Worm (Caenorhabditis elegans) whole organism, young adult: Measurements from ENCODE around the gene srh-174.

ENCODE experiments used
- B0019.2 ChIP-seq: fragments of 200-800 bp; sonication (Bioruptor generic); conservative IDR thresholded peaks from 2 replicates; pipeline ENCODE4 v1.3.6; 2022; ENCODE audit warnings: missing genetic modification reagents, missing genetic modification characterization, missing compliant biosample characterization
- D2030.7 ChIP-seq: fragments of 200-800 bp; sonication (Bioruptor generic); IDR thresholded peaks from 2 replicates; pipeline ENCODE4 v1.3.6; 2022; ENCODE audit warnings: missing genetic modification reagents, missing genetic modification characterization, missing compliant biosample characterization
- F23B12.7 ChIP-seq: sonication (generic microtip); optimal IDR thresholded peaks from 2 replicates; lab custom pipeline; 2017; ENCODE audit warnings: missing genetic modification characterization, mild to moderate bottlenecking, missing compliant biosample characterization, antibody characterized with exemption, moderate library complexity; ENCODE audit not compliant: insufficient read depth
- F37B4.10 ChIP-seq: fragments of 200-800 bp; sonication (Bioruptor generic); IDR thresholded peaks from 2 replicates; pipeline ENCODE4 v1.3.6; 2022; ENCODE audit warnings: missing genetic modification characterization, missing compliant biosample characterization
- F39B2.1 ChIP-seq: fragments of 200-800 bp; sonication (Bioruptor generic); IDR thresholded peaks from 2 replicates; pipeline ENCODE4 v1.3.6; 2022; ENCODE audit warnings: missing genetic modification reagents, missing genetic modification characterization, missing compliant biosample characterization
- F57A8.1 ChIP-seq: fragments of 200-800 bp; sonication (Bioruptor generic); optimal IDR thresholded peaks from 2 replicates; lab custom pipeline; 2018; ENCODE audit warnings: mild to moderate bottlenecking, missing genetic modification characterization, moderate library complexity, missing compliant biosample characterization
- F57C9.4 ChIP-seq: sonication (generic microtip); optimal IDR thresholded peaks from 2 replicates; lab custom pipeline; 2017; ENCODE audit warnings: mild to moderate bottlenecking, missing genetic modification characterization, missing compliant biosample characterization
- K11D2.4 ChIP-seq: fragments of 200-800 bp; sonication (Bioruptor generic); IDR thresholded peaks from 2 replicates; pipeline ENCODE4 v1.3.6; 2022; ENCODE audit warnings: missing genetic modification reagents, missing genetic modification characterization, missing compliant biosample characterization
- T26A5.8 ChIP-seq: sonication (generic microtip); optimal IDR thresholded peaks from 2 replicates; lab custom pipeline; 2016; ENCODE audit warnings: missing genetic modification characterization, missing compliant biosample characterization
- Y67H2A.10 ChIP-seq: fragments of 200-800 bp; sonication (Bioruptor generic); conservative IDR thresholded peaks from 2 replicates; pipeline ENCODE4 v1.3.6; 2022; ENCODE audit warnings: missing genetic modification reagents, missing genetic modification characterization, missing compliant biosample characterization
- Y79H2A.3 ChIP-seq: fragments of 200-800 bp; sonication (Bioruptor generic); conservative IDR thresholded peaks from 2 replicates; pipeline ENCODE4 v1.3.6; 2022; ENCODE audit warnings: missing genetic modification reagents, missing genetic modification characterization, missing compliant biosample characterization
- Y95B8A.8 ChIP-seq: fragments of 200-800 bp; sonication (Bioruptor generic); IDR thresholded peaks from 2 replicates; pipeline ENCODE4 v1.3.6; 2022; ENCODE audit warnings: missing genetic modification reagents, missing genetic modification characterization, missing compliant biosample characterization
- aptf-2 ChIP-seq: fragments of 200-800 bp; sonication (Bioruptor generic); conservative IDR thresholded peaks from 2 replicates; pipeline ENCODE4 v1.3.6; 2022; ENCODE audit warnings: missing genetic modification reagents, missing genetic modification characterization, missing compliant biosample characterization
- attf-3 ChIP-seq: fragments of 200-800 bp; sonication (Bioruptor generic); conservative IDR thresholded peaks from 2 replicates; pipeline ENCODE4 v1.3.6; 2022; ENCODE audit warnings: missing genetic modification reagents, missing genetic modification characterization, missing compliant biosample characterization
- bed-1 ChIP-seq: fragments of 200-800 bp; sonication (Bioruptor generic); IDR thresholded peaks from 2 replicates; pipeline ENCODE4 v1.3.6; 2022; ENCODE audit warnings: missing genetic modification reagents, missing genetic modification characterization, missing compliant biosample characterization
- cebp-1 ChIP-seq, 2 experiments: fragments of 200-800 bp in 1 of 2; sonication (Bioruptor generic) in 1 of 2; sonication (generic microtip) in 1 of 2; IDR thresholded peaks in 1 of 2; optimal IDR thresholded peaks in 1 of 2; 2 replicates each; pipeline versions ENCODE4 v1.3.6 to Lab custom; 2017 to 2022; ENCODE audit warnings: missing compliant biosample characterization in 2 of 2, missing genetic modification characterization in 2 of 2, mild to moderate bottlenecking in 1 of 2, missing genetic modification reagents in 1 of 2, moderate library complexity in 1 of 2
- ceh-27 ChIP-seq: fragments of 200-800 bp; sonication (Bioruptor generic); optimal IDR thresholded peaks from 2 replicates; lab custom pipeline; 2018; ENCODE audit warnings: mild to moderate bottlenecking, missing genetic modification characterization, moderate library complexity, missing compliant biosample characterization
- ceh-58 ChIP-seq: fragments of 200-800 bp; sonication (Bioruptor generic); IDR thresholded peaks from 2 replicates; pipeline ENCODE4 v1.3.6; 2022; ENCODE audit warnings: missing genetic modification characterization, missing compliant biosample characterization
- chd-7 ChIP-seq: sonication (generic microtip); optimal IDR thresholded peaks from 2 replicates; lab custom pipeline; 2016; ENCODE audit warnings: mild to moderate bottlenecking, missing genetic modification characterization, moderate library complexity, missing compliant biosample characterization
- egl-18 ChIP-seq: fragments of 200-800 bp; sonication (Bioruptor generic); IDR thresholded peaks from 2 replicates; pipeline ENCODE4 v1.3.6; 2022; ENCODE audit warnings: missing genetic modification reagents, missing genetic modification characterization, missing compliant biosample characterization
- ekl-4 ChIP-seq: fragments of 200-800 bp; sonication (Bioruptor generic); IDR thresholded peaks from 2 replicates; pipeline ENCODE4 v1.3.6; 2022; ENCODE audit warnings: missing genetic modification reagents, missing genetic modification characterization, missing compliant biosample characterization
- gei-17 ChIP-seq: fragments of 200-800 bp; sonication (Bioruptor generic); optimal IDR thresholded peaks from 2 replicates; lab custom pipeline; 2018; ENCODE audit warnings: mild to moderate bottlenecking, missing genetic modification characterization, missing compliant biosample characterization
- hrde-1 ChIP-seq: sonication (generic microtip); optimal IDR thresholded peaks from 2 replicates; lab custom pipeline; 2016; ENCODE audit warnings: missing genetic modification characterization, mild to moderate bottlenecking, missing compliant biosample characterization, moderate library complexity, missing genotype, missing genetic modification reagents, borderline replicate concordance
- let-526 ChIP-seq: fragments of 200-800 bp; sonication (Bioruptor generic); IDR thresholded peaks from 2 replicates; pipeline ENCODE4 v1.3.6; 2022; ENCODE audit warnings: missing genetic modification reagents, missing genetic modification characterization, missing compliant biosample characterization
- let-607 ChIP-seq, 2 experiments: fragments of 200-800 bp in 1 of 2; sonication (Bioruptor generic) in 1 of 2; sonication (generic microtip) in 1 of 2; optimal IDR thresholded peaks; 2 replicates each; lab custom pipeline; 2016 to 2018; ENCODE audit warnings: mild to moderate bottlenecking in 2 of 2, missing compliant biosample characterization in 2 of 2, missing genetic modification characterization in 2 of 2, moderate library complexity in 2 of 2, missing genotype in 1 of 2
- madf-10 ChIP-seq: sonication (generic microtip); optimal IDR thresholded peaks from 2 replicates; lab custom pipeline; 2016; ENCODE audit warnings: mild to moderate bottlenecking, missing genetic modification characterization, missing compliant biosample characterization
- madf-6 ChIP-seq: fragments of 200-800 bp; sonication (Bioruptor generic); IDR thresholded peaks from 2 replicates; pipeline ENCODE4 v1.3.6; 2022; ENCODE audit warnings: missing genetic modification reagents, missing genetic modification characterization, missing compliant biosample characterization
- mes-4 ChIP-seq: sonication (generic microtip); optimal IDR thresholded peaks from 2 replicates; lab custom pipeline; 2016; ENCODE audit warnings: missing genotype, missing genetic modification characterization, missing compliant biosample characterization
- nfya-1 ChIP-seq: sonication (generic microtip); optimal IDR thresholded peaks from 2 replicates; lab custom pipeline; 2017; ENCODE audit warnings: antibody characterized with exemption, missing compliant biosample characterization, missing genetic modification characterization, borderline replicate concordance; ENCODE audit not compliant: insufficient read depth
- nfya-2 ChIP-seq: fragments of 200-800 bp; sonication (Bioruptor generic); IDR thresholded peaks from 2 replicates; pipeline ENCODE4 v1.3.6; 2022; ENCODE audit warnings: missing genetic modification reagents, missing genetic modification characterization, missing compliant biosample characterization
- pbrm-1 ChIP-seq: fragments of 200-800 bp; sonication (Bioruptor generic); IDR thresholded peaks from 2 replicates; pipeline ENCODE4 v1.3.6; 2022; ENCODE audit warnings: missing genetic modification reagents, missing genetic modification characterization, missing compliant biosample characterization
- rcor-1 ChIP-seq: fragments of 200-800 bp; sonication (Bioruptor generic); IDR thresholded peaks from 2 replicates; pipeline ENCODE4 v1.3.6; 2022; ENCODE audit warnings: missing genetic modification reagents, missing genetic modification characterization, missing compliant biosample characterization
- rec-8 ChIP-seq, 2 experiments: sonication (generic microtip); optimal IDR thresholded peaks; 2 replicates each; lab custom pipeline; 2016; ENCODE audit warnings: mild to moderate bottlenecking in 2 of 2, missing genetic modification characterization in 2 of 2, missing genetic modification reagents in 2 of 2, missing genotype in 2 of 2, missing biosample characterization in 1 of 2, missing compliant biosample characterization in 1 of 2, moderate library complexity in 1 of 2
- repo-1 ChIP-seq: sonication (generic microtip); optimal IDR thresholded peaks from 2 replicates; lab custom pipeline; 2017; ENCODE audit warnings: mild to moderate bottlenecking, missing genetic modification characterization, missing compliant biosample characterization
- somi-1 ChIP-seq: fragments of 200-800 bp; sonication (Bioruptor generic); optimal IDR thresholded peaks from 2 replicates; lab custom pipeline; 2018; ENCODE audit warnings: mild to moderate bottlenecking, missing genetic modification characterization, missing compliant biosample characterization
- tbp1 ChIP-seq: fragments of 200-800 bp; sonication (Bioruptor generic); optimal IDR thresholded peaks from 2 replicates; lab custom pipeline; 2018; ENCODE audit warnings: mild to moderate bottlenecking, missing genetic modification characterization, missing compliant biosample characterization
- tbx-9 ChIP-seq: sonication (generic microtip); optimal IDR thresholded peaks from 2 replicates; lab custom pipeline; 2016; ENCODE audit warnings: borderline replicate concordance, missing genetic modification characterization, inconsistent platforms, missing compliant biosample characterization
- zim-3 ChIP-seq: sonication (generic microtip); optimal IDR thresholded peaks from 2 replicates; lab custom pipeline; 2017; ENCODE audit warnings: mild to moderate bottlenecking, missing genetic modification characterization, moderate library complexity, missing compliant biosample characterization
- ztf-18 ChIP-seq: sonication (generic microtip); optimal IDR thresholded peaks from 2 replicates; lab custom pipeline; 2016; ENCODE audit warnings: missing genotype, mild to moderate bottlenecking, missing genetic modification characterization, missing compliant biosample characterization
- ztf-22 ChIP-seq: fragments of 200-800 bp; sonication (Bioruptor generic); optimal IDR thresholded peaks from 2 replicates; lab custom pipeline; 2018; ENCODE audit warnings: mild to moderate bottlenecking, missing genetic modification characterization, moderate library complexity, missing compliant biosample characterization
- ztf-25 ChIP-seq: fragments of 200-800 bp; sonication (Bioruptor generic); IDR thresholded peaks from 2 replicates; pipeline ENCODE4 v1.3.6; 2022; ENCODE audit warnings: missing genetic modification reagents, missing genetic modification characterization, missing compliant biosample characterization
- ztf-28 ChIP-seq: fragments of 200-800 bp; sonication (Bioruptor generic); IDR thresholded peaks from 2 replicates; pipeline ENCODE4 v1.3.6; 2022; ENCODE audit warnings: missing genetic modification reagents, missing genetic modification characterization, missing compliant biosample characterization
- ztf-3 ChIP-seq: fragments of 200-800 bp; sonication (Bioruptor generic); optimal IDR thresholded peaks from 2 replicates; lab custom pipeline; 2018; ENCODE audit warnings: mild to moderate bottlenecking, missing genetic modification characterization, missing compliant biosample characterization
- ztf-6 ChIP-seq: fragments of 200-800 bp; sonication (Bioruptor generic); IDR thresholded peaks from 2 replicates; pipeline ENCODE4 v1.3.6; 2022; ENCODE audit warnings: missing genetic modification reagents, missing genetic modification characterization, missing compliant biosample characterization

srh-174 gene

DNA sequence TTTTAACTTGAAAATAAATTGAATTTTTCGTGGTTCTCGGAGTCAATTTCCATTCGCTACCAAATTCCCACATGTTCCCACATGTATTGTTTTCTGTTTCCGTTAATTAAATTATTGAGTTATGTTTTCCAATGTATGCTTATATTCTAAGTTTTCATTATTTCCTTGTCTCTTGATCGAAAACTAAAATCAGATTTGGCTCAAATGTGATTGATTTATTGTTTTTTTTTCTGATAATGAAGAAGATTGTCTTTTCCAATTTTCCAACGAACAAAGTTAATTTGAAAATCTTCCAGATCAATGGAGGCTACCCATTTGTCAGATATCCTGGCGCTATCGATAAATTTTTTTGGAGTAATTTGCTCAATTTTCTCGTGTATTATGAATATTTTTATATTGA, 4.8 kb upstream of the srh-174 start, which contains the start of gene srbc-25:
srbc-25 (plus strand) TSS at position 301 of the 400 bp plus-strand sequence.
- no peak for TF ChIP-seq ztf-3 (GFP tag; lab: Kevin White, UChicago)
- no peak for TF ChIP-seq nfya-1 (tag; lab: Kevin White, UChicago)
- TF ChIP-seq rcor-1 (GFP tag; lab: Robert Waterston, UW): no peak
- TF ChIP-seq Y95B8A.8 (GFP tag; lab: Robert Waterston, UW): no peak
- no peak for TF ChIP-seq egl-18 (GFP tag; lab: Robert Waterston, UW)
- TF ChIP-seq ekl-4 (GFP tag; lab: Robert Waterston, UW): no peak
- no peak for TF ChIP-seq pbrm-1 (GFP tag; lab: Robert Waterston, UW)
- TF ChIP-seq ztf-28 (GFP tag; lab: Robert Waterston, UW): no peak
- no peak for TF ChIP-seq Y67H2A.10
- no peak for TF ChIP-seq ceh-27 (GFP tag; lab: Kevin White, UChicago)
- no peak for TF ChIP-seq nfya-2 (GFP tag; lab: Robert Waterston, UW)

DNA sequence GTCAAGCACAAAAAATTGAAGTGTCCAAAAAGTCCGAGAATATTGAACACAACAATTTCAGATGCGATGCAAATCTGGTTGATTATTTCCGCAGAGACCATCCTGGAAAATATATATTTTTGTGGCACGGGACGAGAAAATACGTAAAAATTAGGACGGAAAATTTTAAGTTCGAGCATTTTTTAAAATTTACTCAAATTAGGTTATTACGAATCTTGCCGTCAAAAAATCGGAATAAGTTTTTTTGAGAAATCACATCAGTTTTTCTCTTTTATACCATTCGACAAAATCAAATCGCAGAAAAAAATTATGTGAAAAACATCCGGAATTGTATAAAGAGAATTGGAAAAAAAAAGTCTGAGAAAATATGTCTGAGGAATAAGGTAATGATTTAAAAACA, 590 bp upstream of the srh-174 start, which contains the start of gene srsx-1:
srsx-1 (minus strand) TSS at position 101 of the 400 bp plus-strand sequence.
- TF ChIP-seq F37B4.10 (GFP tag; lab: Robert Waterston, UW) (no peak), ekl-4 (GFP tag; lab: Robert Waterston, UW) (no peak), Y95B8A.8 (GFP tag; lab: Robert Waterston, UW) (no peak), let-526 (GFP tag; lab: Robert Waterston, UW) (no peak), let-607 (tag; optimal IDR thresholded peaks at IDR 0.05; lab: Kevin White, UChicago) (no peak), cebp-1 (GFP tag; IDR thresholded peaks at IDR 0.05; lab: Robert Waterston, UW) (no peak), cebp-1 (tag; optimal IDR thresholded peaks at IDR 0.05; lab: Kevin White, UChicago) (no peak), bed-1 (GFP tag; lab: Robert Waterston, UW) (no peak), T26A5.8 (tag; lab: Kevin White, UChicago) (no peak), ztf-6 (GFP tag; lab: Robert Waterston, UW) (no peak), Y79H2A.3 (no peak), mes-4 (tag; lab: Kevin White, UChicago) (no peak), rec-8 (tag; optimal IDR thresholded peaks at IDR 0.05; lab: Kevin White, UChicago) (no peak), K11D2.4 (no peak), F23B12.7 (tag; lab: Kevin White, UChicago) (no peak), ztf-25 (GFP tag; lab: Robert Waterston, UW) (no peak), hrde-1 (tag; lab: Kevin White, UChicago) (no peak), ztf-22 (GFP tag; lab: Kevin White, UChicago) (no peak), madf-10 (tag; lab: Kevin White, UChicago) (no peak)

DNA sequence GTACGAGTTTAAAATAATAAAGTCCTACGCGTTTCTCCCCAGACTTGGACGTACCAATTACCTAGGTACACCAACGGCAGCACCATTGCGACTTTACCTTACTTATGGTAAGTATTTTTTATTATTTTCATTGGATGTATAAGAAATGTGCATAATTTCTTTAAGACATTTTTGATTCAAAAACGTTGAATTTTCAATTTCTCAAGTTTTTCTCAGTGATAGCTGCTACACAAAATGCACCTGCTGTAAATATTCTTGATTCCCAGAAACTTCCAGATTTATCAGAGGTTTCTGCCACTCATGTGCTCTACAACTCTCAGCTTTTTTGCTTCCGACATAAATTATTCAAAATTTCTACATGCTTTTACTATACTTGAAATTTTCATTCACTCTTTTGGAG, 3.5 kb downstream of the srh-174 start, which contains the start of gene srh-159:
srh-159 (plus strand) TSS at position 301 of the 400 bp plus-strand sequence.
- TF ChIP-seq madf-6 (GFP tag; lab: Robert Waterston, UW) (no peak), tbp1 (GFP tag; lab: Kevin White, UChicago) (no peak), zim-3 (tag; lab: Kevin White, UChicago) (no peak), repo-1 (tag; lab: Kevin White, UChicago) (no peak), D2030.7 (no peak), F57C9.4 (tag; lab: Kevin White, UChicago) (no peak), ztf-18 (tag; lab: Kevin White, UChicago) (no peak), somi-1 (no peak), ekl-4 (GFP tag; lab: Robert Waterston, UW) (no peak), attf-3 (GFP tag; lab: Robert Waterston, UW) (no peak), ceh-58 (no peak), tbx-9 (tag; lab: Kevin White, UChicago) (no peak), gei-17 (GFP tag; lab: Kevin White, UChicago) (no peak), F57A8.1 (GFP tag; lab: Kevin White, UChicago) (no peak), chd-7 (tag; lab: Kevin White, UChicago) (no peak), F39B2.1 (GFP tag; lab: Robert Waterston, UW) (no peak), mes-4 (tag; lab: Kevin White, UChicago) (no peak), B0019.2 (GFP tag; lab: Robert Waterston, UW) (no peak), aptf-2 (GFP tag; lab: Robert Waterston, UW) (no peak)
